Fruit fly (Drosophila melanogaster) whole organism, embryonic: ENCODE measurements around the gene sesB.

Experiments used
- Aef1 ChIP-seq: fragments of 200-800 bp; sonication (Bioruptor generic); IDR thresholded peaks from 3 replicates; pipeline ENCODE4 v1.3.6; 2022; ENCODE audit warnings: missing biosample characterization, missing genetic modification characterization
- Bgb ChIP-seq: fragments of 200-800 bp; sonication (Bioruptor generic); IDR thresholded peaks from 2 replicates; pipeline ENCODE4 v1.3.6; 2022; ENCODE audit warnings: missing biosample characterization, missing genetic modification characterization; ENCODE audit not compliant: partially characterized antibody
- CG1024 ChIP-seq: fragments of 200-800 bp; sonication (Bioruptor generic); IDR thresholded peaks from 2 replicates; pipeline ENCODE4 v1.3.6; 2022; ENCODE audit warnings: missing biosample characterization, missing genetic modification characterization
- CG13287 ChIP-seq: fragments of 200-800 bp; sonication (Bioruptor generic); IDR thresholded peaks from 2 replicates; pipeline ENCODE4 v1.3.6; 2022; ENCODE audit warnings: missing biosample characterization, missing genetic modification characterization; ENCODE audit not compliant: partially characterized antibody
- CG13424 ChIP-seq: fragments of 200-800 bp; sonication (Bioruptor generic); optimal IDR thresholded peaks from 2 replicates; lab custom pipeline; 2019; ENCODE audit warnings: missing biosample characterization, mild to moderate bottlenecking, missing genetic modification characterization, moderate library complexity
- CG13624 ChIP-seq: fragments of 200-800 bp; sonication (Bioruptor generic); optimal IDR thresholded peaks from 2 replicates; lab custom pipeline; 2016; ENCODE audit warnings: missing biosample characterization, missing genetic modification characterization
- CG15601 ChIP-seq: fragments of 200-800 bp; sonication (Bioruptor generic); optimal IDR thresholded peaks from 3 replicates; lab custom pipeline; 2019; ENCODE audit warnings: missing biosample characterization, mild to moderate bottlenecking, missing genetic modification characterization, moderate library complexity
- CG1603 ChIP-seq: fragments of 200-800 bp; sonication (Bioruptor generic); optimal IDR thresholded peaks from 2 replicates; lab custom pipeline; 2019; ENCODE audit warnings: missing biosample characterization, mild to moderate bottlenecking, missing genetic modification characterization, moderate library complexity
- CG33213 ChIP-seq: fragments of 200-800 bp; sonication (Bioruptor generic); optimal IDR thresholded peaks from 3 replicates; lab custom pipeline; 2016; ENCODE audit warnings: missing biosample characterization, missing genetic modification characterization
- CG3726 ChIP-seq: fragments of 200-800 bp; sonication (Bioruptor generic); IDR thresholded peaks from 3 replicates; pipeline ENCODE4, ENCODE4 v1.3.6; 2022; ENCODE audit warnings: missing biosample characterization, missing genetic modification characterization
- CG3847 ChIP-seq: fragments of 200-800 bp; sonication (Bioruptor generic); IDR thresholded peaks from 2 replicates; pipeline ENCODE4 v1.3.6; 2022; ENCODE audit warnings: missing biosample characterization, missing genetic modification characterization
- CG6813 ChIP-seq: fragments of 200-800 bp; sonication (Bioruptor generic); optimal IDR thresholded peaks from 2 replicates; lab custom pipeline; 2017; ENCODE audit warnings: missing biosample characterization, missing genetic modification characterization, mild to moderate bottlenecking, moderate library complexity, missing genetic modification reagents
- CG8924 ChIP-seq: fragments of 200-800 bp; optimal IDR thresholded peaks from 3 replicates; lab custom pipeline; 2019; ENCODE audit warnings: missing biosample characterization, mild to moderate bottlenecking, missing genetic modification characterization, moderate library complexity
- CG9727 ChIP-seq: fragments of 200-800 bp; sonication (Bioruptor generic); optimal IDR thresholded peaks from 3 replicates; lab custom pipeline; 2017; ENCODE audit warnings: missing biosample characterization, mild to moderate bottlenecking, missing genetic modification characterization
- Camta ChIP-seq: fragments of 200-800 bp; sonication (Bioruptor generic); optimal IDR thresholded peaks from 2 replicates; lab custom pipeline; 2016; ENCODE audit warnings: missing biosample characterization, missing genetic modification characterization
- Dbx ChIP-seq: fragments of 200-800 bp; sonication (Bioruptor generic); IDR thresholded peaks from 3 replicates; pipeline ENCODE4 v1.3.6; 2022; ENCODE audit warnings: missing biosample characterization, missing genetic modification characterization
- Deaf1 ChIP-seq: fragments of 200-800 bp; optimal IDR thresholded peaks from 3 replicates; lab custom pipeline; 2019; ENCODE audit warnings: missing biosample characterization, mild to moderate bottlenecking, missing genetic modification characterization, moderate library complexity
- Dll ChIP-seq: fragments of 200-800 bp; sonication (Bioruptor generic); IDR thresholded peaks from 4 replicates; pipeline ENCODE4 v1.3.6; 2022; ENCODE audit warnings: missing biosample characterization, missing genetic modification characterization; ENCODE audit not compliant: partially characterized antibody
- Doc3 ChIP-seq: fragments of 200-800 bp; sonication (Bioruptor generic); IDR thresholded peaks from 3 replicates; pipeline ENCODE4 v1.3.6; 2022; ENCODE audit warnings: missing biosample characterization, missing genetic modification characterization; ENCODE audit not compliant: partially characterized antibody
- Dp ChIP-seq: fragments of 200-800 bp; sonication (Bioruptor generic); optimal IDR thresholded peaks from 2 replicates; lab custom pipeline; 2018; ENCODE audit warnings: missing biosample characterization, mild to moderate bottlenecking, missing genetic modification characterization, moderate library complexity
- E2f2 ChIP-seq: fragments of 200-800 bp; sonication (Bioruptor generic); IDR thresholded peaks from 2 replicates; pipeline ENCODE4 v1.3.6; 2022; ENCODE audit warnings: missing biosample characterization, missing genetic modification characterization
- Elba2 ChIP-seq: fragments of 200-800 bp; sonication (Bioruptor generic); optimal IDR thresholded peaks from 3 replicates; lab custom pipeline; 2016; ENCODE audit warnings: missing biosample characterization, missing genetic modification characterization
- Gug ChIP-seq: fragments of 200-800 bp; sonication (Bioruptor generic); IDR thresholded peaks from 4 replicates; pipeline ENCODE4 v1.3.6; 2022; ENCODE audit warnings: missing biosample characterization, missing genetic modification characterization
- HmgD ChIP-seq: fragments of 200-800 bp; sonication (Bioruptor generic); optimal IDR thresholded peaks from 3 replicates; lab custom pipeline; 2016; ENCODE audit warnings: missing biosample characterization, missing genetic modification characterization
- HmgZ ChIP-seq: fragments of 200-800 bp; sonication (Bioruptor generic); optimal IDR thresholded peaks from 2 replicates; lab custom pipeline; 2018; ENCODE audit warnings: missing biosample characterization, mild to moderate bottlenecking, missing genetic modification characterization
- Lhr ChIP-seq: fragments of 200-800 bp; sonication (Bioruptor generic); optimal IDR thresholded peaks from 3 replicates; lab custom pipeline; 2017; ENCODE audit warnings: mild to moderate bottlenecking, missing biosample characterization, missing genetic modification reagents, missing genetic modification characterization
- MBD-R2 ChIP-seq: fragments of 200-800 bp; sonication (Bioruptor generic); IDR thresholded peaks from 2 replicates; pipeline ENCODE4 v1.3.6; 2022; ENCODE audit warnings: missing biosample characterization, missing genetic modification characterization
- Mes4 ChIP-seq: fragments of 200-800 bp; sonication (Bioruptor generic); optimal IDR thresholded peaks from 2 replicates; lab custom pipeline; 2016; ENCODE audit warnings: missing biosample characterization, missing genetic modification characterization
- Opbp ChIP-seq: fragments of 200-800 bp; sonication (Bioruptor generic); IDR thresholded peaks from 3 replicates; pipeline ENCODE4 v1.3.6; 2022; ENCODE audit warnings: missing biosample characterization, missing genetic modification characterization; ENCODE audit not compliant: partially characterized antibody
- Scr ChIP-seq: fragments of 200-800 bp; sonication (Bioruptor generic); IDR thresholded peaks from 2 replicates; pipeline ENCODE4 v1.3.6; 2022; ENCODE audit warnings: missing biosample characterization, missing genetic modification characterization; ENCODE audit not compliant: partially characterized antibody
- Sin3A ChIP-seq: fragments of >200 bp; optimal IDR thresholded peaks from 2 replicates; lab custom pipeline; 2018
- abd-A ChIP-seq: fragments of 200-800 bp; sonication (Bioruptor generic); optimal IDR thresholded peaks from 3 replicates; lab custom pipeline; 2019; ENCODE audit warnings: missing biosample characterization, mild to moderate bottlenecking, missing genetic modification characterization, moderate library complexity
- crc ChIP-seq: fragments of 200-800 bp; sonication (Bioruptor generic); optimal IDR thresholded peaks from 2 replicates; lab custom pipeline; 2016; ENCODE audit warnings: missing biosample characterization, missing genetic modification characterization
- crp ChIP-seq, 2 experiments: fragments of 200-800 bp; sonication (Bioruptor generic); optimal IDR thresholded peaks; 2 replicates in 1 of 2; 3 replicates in 1 of 2; lab custom pipeline; 2017; ENCODE audit warnings: missing biosample characterization in 2 of 2, missing genetic modification characterization in 2 of 2, mild to moderate bottlenecking in 1 of 2, moderate library complexity in 1 of 2
- dati ChIP-seq: fragments of 200-800 bp; sonication (Bioruptor generic); IDR thresholded peaks from 2 replicates; pipeline ENCODE4 v1.3.6; 2022; ENCODE audit warnings: missing biosample characterization, missing genetic modification characterization
- fd3F ChIP-seq: fragments of 200-800 bp; sonication (Bioruptor generic); optimal IDR thresholded peaks from 2 replicates; lab custom pipeline; 2018; ENCODE audit warnings: missing biosample characterization, mild to moderate bottlenecking, missing genetic modification characterization, moderate library complexity
- gem ChIP-seq: fragments of 200-800 bp; sonication (Bioruptor generic); optimal IDR thresholded peaks from 2 replicates; lab custom pipeline; 2019; ENCODE audit warnings: missing biosample characterization, mild to moderate bottlenecking, missing genetic modification characterization, moderate library complexity
- grau ChIP-seq: fragments of 200-800 bp; optimal IDR thresholded peaks from 3 replicates; lab custom pipeline; 2019; ENCODE audit warnings: missing biosample characterization, mild to moderate bottlenecking, missing genetic modification characterization, moderate library complexity
- grn ChIP-seq: fragments of 200-800 bp; sonication (Bioruptor generic); optimal IDR thresholded peaks from 3 replicates; lab custom pipeline; 2017; ENCODE audit warnings: missing biosample characterization, missing genetic modification characterization
- gsb-n ChIP-seq: fragments of 200-800 bp; sonication (Bioruptor generic); optimal IDR thresholded peaks from 3 replicates; lab custom pipeline; 2018; ENCODE audit warnings: missing biosample characterization, mild to moderate bottlenecking, missing genetic modification characterization
- knrl ChIP-seq: fragments of 200-800 bp; sonication (Bioruptor generic); IDR thresholded peaks from 3 replicates; pipeline ENCODE4 v1.3.6; 2022; ENCODE audit warnings: missing biosample characterization, missing genetic modification characterization; ENCODE audit not compliant: partially characterized antibody
- p53 ChIP-seq: fragments of 200-800 bp; sonication (Bioruptor generic); optimal IDR thresholded peaks from 2 replicates; lab custom pipeline; 2016; ENCODE audit warnings: missing biosample characterization, missing genetic modification characterization
- pb ChIP-seq: fragments of 200-800 bp; sonication (Bioruptor generic); optimal IDR thresholded peaks from 3 replicates; lab custom pipeline; 2016; ENCODE audit warnings: missing biosample characterization, missing genetic modification characterization
- phol ChIP-seq: fragments of 200-800 bp; sonication (Bioruptor generic); optimal IDR thresholded peaks from 3 replicates; lab custom pipeline; 2018; ENCODE audit warnings: missing biosample characterization, mild to moderate bottlenecking, missing genetic modification characterization, moderate library complexity
- pzg ChIP-seq: fragments of 200-800 bp; sonication (Bioruptor generic); optimal IDR thresholded peaks from 3 replicates; lab custom pipeline; 2018; ENCODE audit warnings: missing biosample characterization, mild to moderate bottlenecking, missing genetic modification characterization, moderate library complexity
- row ChIP-seq: fragments of 200-800 bp; sonication (Bioruptor generic); IDR thresholded peaks from 3 replicates; pipeline ENCODE4 v1.3.6; 2022; ENCODE audit warnings: missing biosample characterization, missing genetic modification characterization
- salm ChIP-seq: fragments of 200-800 bp; sonication (Bioruptor generic); optimal IDR thresholded peaks from 2 replicates; lab custom pipeline; 2018; ENCODE audit warnings: missing biosample characterization, mild to moderate bottlenecking, missing genetic modification characterization
- stwl ChIP-seq: fragments of 200-800 bp; sonication (Bioruptor generic); optimal IDR thresholded peaks from 3 replicates; lab custom pipeline; 2018; ENCODE audit warnings: missing biosample characterization, mild to moderate bottlenecking, missing genetic modification characterization, moderate library complexity
- tio ChIP-seq: fragments of 200-800 bp; sonication (Bioruptor generic); optimal IDR thresholded peaks from 2 replicates; lab custom pipeline; 2017; ENCODE audit warnings: missing biosample characterization, missing genetic modification characterization, inconsistent platforms
- trem ChIP-seq: fragments of 200-800 bp; optimal IDR thresholded peaks from 3 replicates; lab custom pipeline; 2019; ENCODE audit warnings: missing biosample characterization, mild to moderate bottlenecking, missing genetic modification characterization, moderate library complexity

sesB gene

dm6 chrX:10764206-10764605 is 22.6 kb downstream of the sesB start, which contains the start of gene Tango5:
Gene Tango5, minus strand, starts transcription at chrX:10764413.
- peak; percentile 5 for TF ChIP-seq CG13424
- TF ChIP-seq CG13624 (GFP tag; lab: Kevin White, UChicago): peak; percentile 71
- TF ChIP-seq CG8924 (tag; lab: Kevin White, UChicago): peak; percentile 20
- TF ChIP-seq HmgD: peak; percentile 79
- 0 out of 3 replicates have a peak, but pooled peaks have one; percentile 25 for TF ChIP-seq row (GFP tag; lab: Robert Waterston, UW)
- TF ChIP-seq gem: no peak
- peak; percentile 1 for TF ChIP-seq Deaf1 (tag; lab: Kevin White, UChicago)
- TF ChIP-seq salm (tag; lab: Kevin White, UChicago): no peak
- TF ChIP-seq Sin3A: peak; percentile 94
- TF ChIP-seq stwl (tag; lab: Kevin White, UChicago): peak; percentile 84
- no peak for TF ChIP-seq fd3F
- TF ChIP-seq knrl (GFP tag; lab: Robert Waterston, UW): peak; percentile 67
- peak; percentile 34 for TF ChIP-seq Elba2
- TF ChIP-seq MBD-R2 (GFP tag; lab: Robert Waterston, UW): 0 out of 2 replicates have a peak, but pooled peaks have one; percentile 25
- peak; percentile 79 for TF ChIP-seq trem (tag; lab: Kevin White, UChicago)
- peak; percentile 88 for TF ChIP-seq abd-A (tag; lab: Kevin White, UChicago)
- TF ChIP-seq CG33213 (GFP tag; lab: Kevin White, UChicago): peak; percentile 58
- peak; percentile 49; the same call in 2 of the 4 replicates for TF ChIP-seq Dll (GFP tag; lab: Robert Waterston, UW)
- TF ChIP-seq Aef1 (GFP tag; lab: Robert Waterston, UW): no peak
- TF ChIP-seq E2f2 (GFP tag; lab: Robert Waterston, UW): peak; percentile 99
- TF ChIP-seq Dp (GFP tag; lab: Kevin White, UChicago): peak; percentile 98
- TF ChIP-seq grau (tag; lab: Kevin White, UChicago): peak; percentile 1
- TF ChIP-seq CG13287: peak; percentile 67
- peak; percentile 51 for TF ChIP-seq grn (GFP tag; lab: Kevin White, UChicago)
- TF ChIP-seq CG9727: peak; percentile 32
- TF ChIP-seq CG6813: no peak
- no peak for TF ChIP-seq Camta (GFP tag; lab: Kevin White, UChicago)
- peak; percentile 73 for TF ChIP-seq HmgZ (tag; lab: Kevin White, UChicago)
- TF ChIP-seq Dbx (GFP tag; lab: Robert Waterston, UW): no peak
- TF ChIP-seq tio (GFP tag; lab: Kevin White, UChicago): no peak
- TF ChIP-seq CG15601 (tag; lab: Kevin White, UChicago): peak; percentile 42
- no peak for TF ChIP-seq Mes4 (GFP tag; lab: Kevin White, UChicago)
- peak; percentile 66; the same call in 1 of the 3 replicates for TF ChIP-seq Opbp (GFP tag; lab: Robert Waterston, UW)
- no peak for TF ChIP-seq pb (GFP tag; lab: Kevin White, UChicago)
- peak; percentile 97 for TF ChIP-seq pzg (GFP tag; lab: Kevin White, UChicago)
- peak; percentile 61 for TF ChIP-seq Scr (GFP tag; lab: Robert Waterston, UW)
- TF ChIP-seq crc (GFP tag; lab: Kevin White, UChicago): no peak
- TF ChIP-seq Doc3 (GFP tag; lab: Robert Waterston, UW): no peak
- TF ChIP-seq Bgb (GFP tag; lab: Robert Waterston, UW): peak; percentile 64
- no peak for TF ChIP-seq CG1024
- peak; percentile 46 for TF ChIP-seq phol
- TF ChIP-seq gsb-n (tag; lab: Kevin White, UChicago): no peak
- TF ChIP-seq Gug (GFP tag; lab: Robert Waterston, UW): no peak
- TF ChIP-seq Lhr (GFP tag; lab: Kevin White, UChicago): peak; percentile 79
- TF ChIP-seq CG1603 (tag; lab: Kevin White, UChicago): peak; percentile 83
- TF ChIP-seq p53 (GFP tag; lab: Kevin White, UChicago): peak; percentile 11
- peak in 1 of 2 experiments; percentile 19 for TF ChIP-seq crp (GFP tag; optimal IDR thresholded peaks at IDR 0.05; lab: Kevin White, UChicago)
- peak; percentile 68 for TF ChIP-seq CG3847 (GFP tag; lab: Robert Waterston, UW)
- no peak for TF ChIP-seq CG3726 (GFP tag; lab: Robert Waterston, UW)
- no peak for TF ChIP-seq dati
